Worm (Caenorhabditis elegans) whole organism, mixed stage, embryonic: Measurements from ENCODE around the gene M7.7.

Experiments used
- M03D4.4 ChIP-seq: sonication (generic microtip); optimal IDR thresholded peaks from 2 replicates; lab custom pipeline; 2017; ENCODE audit warnings: mild to moderate bottlenecking, missing genetic modification characterization, missing compliant biosample characterization
- cnd-1 ChIP-seq: fragments of 200-800 bp; sonication (Bioruptor generic); optimal IDR thresholded peaks from 2 replicates; lab custom pipeline; 2018; ENCODE audit warnings: mild to moderate bottlenecking, missing genetic modification characterization, missing compliant biosample characterization
- elt-1 ChIP-seq: sonication (generic microtip); optimal IDR thresholded peaks from 2 replicates; lab custom pipeline; 2017; ENCODE audit warnings: missing genetic modification characterization, mild to moderate bottlenecking, missing compliant biosample characterization, antibody characterized with exemption, moderate library complexity, borderline replicate concordance; ENCODE audit not compliant: insufficient read depth
- lin-13 ChIP-seq: fragments of 150-350 bp; optimal IDR thresholded peaks from 2 replicates; lab custom pipeline; 2014; ENCODE audit warnings: missing biosample characterization, missing genetic modification characterization
- mep-1 ChIP-seq: fragments of 150-350 bp; optimal IDR thresholded peaks from 2 replicates; lab custom pipeline; 2017; ENCODE audit warnings: missing biosample characterization, missing genetic modification reagents, missing genetic modification characterization, inconsistent platforms
- pha-4 ChIP-seq: fragments of 150-350 bp; optimal IDR thresholded peaks from 2 replicates; lab custom pipeline; 2018; ENCODE audit warnings: missing biosample characterization, missing genetic modification reagents, missing genetic modification characterization
- snpc-4 ChIP-seq: fragments of 150-350 bp; optimal IDR thresholded peaks from 2 replicates; lab custom pipeline; 2014; ENCODE audit warnings: missing biosample characterization, missing genetic modification characterization
- sptf-1 ChIP-seq: sonication (generic microtip); optimal IDR thresholded peaks from 2 replicates; lab custom pipeline; 2017; ENCODE audit warnings: mild to moderate bottlenecking, missing genetic modification characterization, moderate library complexity, missing compliant biosample characterization
- ztf-11 ChIP-seq: fragments of 150-350 bp; optimal IDR thresholded peaks from 2 replicates; lab custom pipeline; 2014; ENCODE audit warnings: missing biosample characterization, missing genetic modification characterization

DNA sequence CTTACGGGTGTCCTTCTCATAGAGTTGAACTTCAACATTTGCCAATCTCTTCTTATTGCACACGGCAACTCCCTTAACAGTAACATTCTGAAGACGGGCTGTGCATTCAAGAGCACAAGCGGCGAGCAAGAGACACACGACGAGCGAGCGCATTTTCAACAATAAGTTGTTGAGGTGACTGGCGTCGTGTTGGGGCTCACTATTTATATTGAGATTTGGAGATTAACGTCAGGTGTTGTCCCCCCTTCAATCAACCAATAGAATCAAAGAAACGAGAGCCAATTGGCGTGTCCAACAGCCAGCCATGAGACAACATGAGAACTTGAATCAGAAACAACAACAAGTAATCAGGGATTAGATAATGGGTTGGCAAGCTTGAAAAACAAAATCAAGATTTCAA lies 25.7 kb upstream of the M7.7 start, which contains the start of gene ttr-16:
- TF ChIP-seq mep-1 (no peak), M03D4.4 (tag; lab: Kevin White, UChicago) (no peak), cnd-1 (tag; lab: Kevin White, UChicago) (no peak), elt-1 (tag; lab: Kevin White, UChicago) (no peak), snpc-4 (tag; lab: Kevin White, UChicago) (no peak), pha-4 (tag; lab: Kevin White, UChicago) (no peak), sptf-1 (no peak), lin-13 (tag; lab: Kevin White, UChicago) (no peak), ztf-11 (tag; lab: Kevin White, UChicago) (no peak)
